Fruit fly (Drosophila melanogaster): ENCODE measurements around the gene Dbct.

Gene Dbct

DNA sequence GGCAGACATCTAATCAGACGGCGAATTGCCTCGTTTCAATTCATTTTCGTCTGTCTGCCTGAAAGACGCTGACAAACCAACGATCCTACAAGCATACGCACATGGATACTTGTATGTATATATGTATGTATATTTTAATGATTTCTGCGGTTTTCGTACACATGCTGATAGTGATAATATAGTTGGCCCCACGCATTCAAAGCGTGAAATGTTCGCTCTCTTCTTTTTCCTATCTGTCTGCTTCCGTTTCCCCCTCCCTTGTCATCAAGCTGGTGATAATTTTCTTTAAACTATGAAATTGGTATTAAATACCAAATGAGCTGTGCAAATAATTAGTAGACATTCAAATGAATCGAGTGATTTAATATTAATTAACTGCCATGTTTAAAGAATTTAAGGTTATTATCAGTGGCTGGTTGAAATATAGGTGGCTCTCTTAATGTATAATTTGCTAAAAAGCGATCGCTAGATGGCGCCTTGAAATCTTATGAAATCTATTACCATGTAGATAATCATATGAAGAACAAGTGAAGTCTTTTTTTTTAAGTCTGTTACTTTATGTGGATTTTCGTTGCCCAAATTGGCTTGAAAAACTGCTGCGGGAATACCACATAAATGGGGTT, 5.0 kb upstream of the Dbct start, which contains the start of gene CG33177 (continued):
- TF ChIP-seq CG5245 (GFP tag; optimal IDR thresholded peaks at IDR 0.05) = peak; percentile 6
- TF ChIP-seq NfI (GFP tag; optimal IDR thresholded peaks at IDR 0.05) = peak; percentile 14
- no peak for TF ChIP-seq pnt (GFP tag; optimal IDR thresholded peaks at IDR 0.05)
- peak; percentile 41 for TF ChIP-seq CG9817 (tag; optimal IDR thresholded peaks at IDR 0.05)
- TF ChIP-seq Abd-B (GFP tag; optimal IDR thresholded peaks at IDR 0.05) = peak; percentile 9
- TF ChIP-seq Nf-YC (tag; optimal IDR thresholded peaks at IDR 0.05) = peak; percentile 2
- peak; percentile 79 for TF ChIP-seq zen (tag; optimal IDR thresholded peaks at IDR 0.05)
- no peak for TF ChIP-seq CG33213 (GFP tag; optimal IDR thresholded peaks at IDR 0.05)
- peak; percentile 9 for TF ChIP-seq Sox102F (GFP tag; optimal IDR thresholded peaks at IDR 0.05)
- TF ChIP-seq sr (GFP tag; IDR thresholded peaks at IDR 0.05) = no peak
- peak; percentile 16 for TF ChIP-seq CG18619 (GFP tag; optimal IDR thresholded peaks at IDR 0.05)
- peak; percentile 82 for TF ChIP-seq Myb (GFP tag; optimal IDR thresholded peaks at IDR 0.05)
- TF ChIP-seq Eip74EF (GFP tag; optimal IDR thresholded peaks at IDR 0.05) = peak in 1 of 2 experiments; percentile 34
- peak; percentile 12 for TF ChIP-seq pho (GFP tag; optimal IDR thresholded peaks at IDR 0.05)
- TF ChIP-seq Sry-δ (GFP tag; optimal IDR thresholded peaks at IDR 0.05) = peak; percentile 24
- TF ChIP-seq ind (GFP tag; optimal IDR thresholded peaks at IDR 0.05) = no peak
- no peak for TF ChIP-seq sim (GFP tag; IDR thresholded peaks at IDR 0.05)
- TF ChIP-seq Ets65A (GFP tag) = peak; percentile 37
- TF ChIP-seq exex (tag; optimal IDR thresholded peaks at IDR 0.05) = peak; percentile 91
- peak; percentile 14 for TF ChIP-seq CG30403 (GFP tag; optimal IDR thresholded peaks at IDR 0.05)
- TF ChIP-seq CG15696 (tag; optimal IDR thresholded peaks at IDR 0.05) = peak; percentile 32
- peak; percentile 21; the same call in 1 of the 2 replicates for TF ChIP-seq CG32532 (GFP tag; IDR thresholded peaks at IDR 0.05)
- peak; percentile 37 for TF ChIP-seq CG17359 (tag; optimal IDR thresholded peaks at IDR 0.05)
- peak; percentile 40 for TF ChIP-seq lilli (GFP tag; optimal IDR thresholded peaks at IDR 0.05)
- no peak for TF ChIP-seq Dfd (GFP tag; optimal IDR thresholded peaks at IDR 0.05)
- peak; percentile 26 for TF ChIP-seq gem (tag; optimal IDR thresholded peaks at IDR 0.05)
- no peak for TF ChIP-seq CG4328 (GFP tag; optimal IDR thresholded peaks at IDR 0.05)
- TF ChIP-seq CG18262 (tag; optimal IDR thresholded peaks at IDR 0.05) = peak; percentile 23
- no peak for TF ChIP-seq ara (GFP tag; IDR thresholded peaks at IDR 0.05)
- TF ChIP-seq ewg (GFP tag; optimal IDR thresholded peaks at IDR 0.05) = no peak
- peak; percentile 27 for TF ChIP-seq CG2120 (GFP tag; optimal IDR thresholded peaks at IDR 0.05)

DNA sequence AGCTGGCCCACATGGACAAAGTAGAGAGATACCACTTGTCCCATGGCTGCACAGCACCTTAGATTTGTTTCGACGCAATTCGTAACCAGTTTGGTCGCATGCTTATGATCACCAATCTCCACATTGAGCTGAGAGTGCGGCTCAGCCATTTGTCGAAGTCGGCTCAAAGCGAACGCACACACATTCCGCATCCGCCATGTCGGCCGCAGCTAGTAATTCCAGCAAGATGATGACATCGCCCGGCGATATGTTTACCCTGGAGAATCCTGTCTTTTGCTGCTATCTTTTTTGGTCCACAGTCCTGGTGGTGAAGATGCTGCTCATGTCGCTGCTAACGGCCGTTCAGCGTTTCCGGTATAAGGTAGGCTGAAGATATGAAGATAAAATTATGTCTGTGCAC, 3.2 kb upstream of the Dbct start, which contains the start of gene CG33178:
TSS of gene CG33178 (plus strand) at position 147 of the 400 bp plus-strand sequence.
- TF ChIP-seq Med (GFP tag) (peak; percentile 61), dati (GFP tag; IDR thresholded peaks at IDR 0.05) (no peak), Deaf1 (tag; optimal IDR thresholded peaks at IDR 0.05) (peak; percentile 17), Atf6 (GFP tag; IDR thresholded peaks at IDR 0.05) (0 out of 2 replicates have a peak, but pooled peaks have one; percentile 20), inv (GFP tag; IDR thresholded peaks at IDR 0.05; ENCODE audit: partially characterized antibody) (no peak), ci (GFP tag; IDR thresholded peaks at IDR 0.05) (0 out of 3 replicates have a peak, but pooled peaks have one; percentile 6), chinmo (GFP tag; IDR thresholded peaks at IDR 0.05; ENCODE audit: partially characterized antibody) (peak; percentile 80; the same call in 3 of the 4 replicates), sd (tag; optimal IDR thresholded peaks at IDR 0.05) (peak; percentile 49)

Data from whole organism, embryonic.